Worm (Caenorhabditis elegans): Measurements from ENCODE around the gene Y60A3A.24.

DNA sequence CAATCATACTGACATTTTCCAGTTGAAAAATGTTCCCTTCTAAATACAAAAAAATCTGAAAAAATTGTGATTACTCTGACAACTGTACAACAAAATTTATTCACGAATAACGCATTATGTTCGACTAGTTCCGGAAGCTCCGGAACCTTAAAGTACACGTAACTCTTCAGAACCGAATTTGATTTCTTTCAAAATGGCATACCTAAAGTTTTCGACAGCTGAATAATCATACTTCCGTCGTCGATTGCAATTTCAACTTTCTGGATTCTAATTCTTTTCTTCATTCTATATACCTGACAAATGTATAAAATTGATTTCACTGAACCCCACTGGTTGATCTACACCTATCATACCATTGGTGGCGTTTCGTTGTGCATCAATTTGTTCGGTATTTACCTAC lies 6.0 kb upstream of the Y60A3A.24 start, which contains the start of gene sri-67:
- no peak for TF ChIP-seq him-1 (tag; optimal IDR thresholded peaks at IDR 0.05)
- TF ChIP-seq dao-5 (tag; optimal IDR thresholded peaks at IDR 0.05), result no peak
- TF ChIP-seq W03F9.2 (tag; optimal IDR thresholded peaks at IDR 0.05), result no peak

Measured in whole organism, L4/young adult.